Worm (Caenorhabditis elegans) whole organism, late embryonic: ENCODE measurements around the gene F18C5.5.

Experiments
- F13H6.1 ChIP-seq: sonication (generic microtip); optimal IDR thresholded peaks from 2 replicates; lab custom pipeline; 2016; ENCODE audit warnings: missing genetic modification characterization, missing compliant biosample characterization
- K09A11.1 ChIP-seq: sonication (generic microtip); optimal IDR thresholded peaks from 2 replicates; lab custom pipeline; 2017; ENCODE audit warnings: antibody characterized with exemption, mild to moderate bottlenecking, missing genetic modification characterization, missing compliant biosample characterization; ENCODE audit not compliant: insufficient read depth
- unc-55 ChIP-seq: sonication (generic microtip); optimal IDR thresholded peaks from 2 replicates; lab custom pipeline; 2017; ENCODE audit warnings: missing biosample characterization, missing genetic modification reagents, missing genetic modification characterization

DNA sequence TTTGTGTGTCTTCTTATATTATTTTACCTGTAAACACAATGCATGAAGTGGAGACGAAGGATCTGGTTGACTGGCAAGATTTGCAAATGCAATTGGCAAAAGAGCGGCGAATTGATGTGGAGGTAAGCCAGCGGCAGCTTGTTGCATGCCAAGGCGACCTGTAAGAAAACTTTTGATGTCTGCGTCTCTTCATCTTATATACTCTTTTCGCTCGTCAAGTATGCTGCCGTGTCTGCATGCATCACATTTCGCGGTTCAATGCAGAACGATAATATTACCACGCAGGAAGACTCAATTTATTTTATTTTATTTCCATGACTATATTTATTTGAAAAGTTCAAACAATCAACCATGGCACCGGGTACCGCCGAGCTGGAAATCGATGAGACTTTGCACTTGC is 34.4 kb upstream of the F18C5.5 start, which contains the start of gene vps-33.2:
- TF ChIP-seq unc-55 = no peak
- TF ChIP-seq K09A11.1 = no peak
- no peak for TF ChIP-seq F13H6.1 (tag; lab: Kevin White, UChicago)
